Fruit fly (Drosophila melanogaster) whole organism, prepupa: ENCODE measurements around the gene Tmf.

ENCODE experiments used
- CG10631 ChIP-seq: fragments of 200-800 bp; sonication (Bioruptor generic); optimal IDR thresholded peaks from 2 replicates; lab custom pipeline; 2016; ENCODE audit warnings: missing biosample characterization, missing genetic modification characterization
- CG11294 ChIP-seq: fragments of 200-800 bp; sonication (Bioruptor generic); IDR thresholded peaks from 2 replicates; pipeline ENCODE4 v1.3.6; 2022; ENCODE audit warnings: missing biosample characterization, missing genetic modification characterization
- CG11762 ChIP-seq: fragments of 200-800 bp; sonication (Bioruptor generic); optimal IDR thresholded peaks from 3 replicates; lab custom pipeline; 2016; ENCODE audit warnings: missing biosample characterization, missing genetic modification characterization; ENCODE audit not compliant: insufficient read depth
- CG1621 ChIP-seq: fragments of 200-800 bp; sonication (Bioruptor generic); optimal IDR thresholded peaks from 3 replicates; lab custom pipeline; 2018; ENCODE audit warnings: missing biosample characterization, mild to moderate bottlenecking, missing genetic modification characterization
- CG16779 ChIP-seq: fragments of 200-800 bp; sonication (Bioruptor generic); optimal IDR thresholded peaks from 3 replicates; lab custom pipeline; 2017; ENCODE audit warnings: missing biosample characterization, mild to moderate bottlenecking, missing genetic modification characterization
- CG3032 ChIP-seq: fragments of 200-800 bp; optimal IDR thresholded peaks from 2 replicates; lab custom pipeline; 2019; ENCODE audit warnings: missing biosample characterization, mild to moderate bottlenecking, missing genetic modification characterization, moderate library complexity
- CG32006 ChIP-seq: fragments of 200-800 bp; sonication (Bioruptor generic); optimal IDR thresholded peaks from 3 replicates; lab custom pipeline; 2017; ENCODE audit warnings: missing biosample characterization, mild to moderate bottlenecking, missing genetic modification characterization
- CG34406 ChIP-seq: fragments of 200-800 bp; sonication (Bioruptor generic); optimal IDR thresholded peaks from 3 replicates; lab custom pipeline; 2016; ENCODE audit warnings: missing biosample characterization, missing genetic modification characterization
- CG4318 ChIP-seq: fragments of 200-800 bp; sonication (Bioruptor generic); optimal IDR thresholded peaks from 3 replicates; lab custom pipeline; 2017; ENCODE audit warnings: missing biosample characterization, mild to moderate bottlenecking, missing genetic modification characterization
- CG6163 ChIP-seq: fragments of 200-800 bp; sonication (Bioruptor generic); IDR thresholded peaks from 3 replicates; pipeline ENCODE4 v1.3.6; 2022; ENCODE audit warnings: missing biosample characterization, missing genetic modification characterization
- CG6276 ChIP-seq: fragments of 200-800 bp; sonication (Bioruptor generic); optimal IDR thresholded peaks from 2 replicates; lab custom pipeline; 2017; ENCODE audit warnings: missing biosample characterization, mild to moderate bottlenecking, missing genetic modification characterization
- CG6792 ChIP-seq: fragments of 200-800 bp; sonication (Bioruptor generic); optimal IDR thresholded peaks from 3 replicates; lab custom pipeline; 2016; ENCODE audit warnings: missing biosample characterization, missing genetic modification characterization
- CG6808 ChIP-seq: fragments of 200-800 bp; sonication (Bioruptor generic); optimal IDR thresholded peaks from 3 replicates; lab custom pipeline; 2017; ENCODE audit warnings: missing biosample characterization, missing genetic modification characterization, mild to moderate bottlenecking, moderate library complexity, missing genetic modification reagents
- CG6854 ChIP-seq: fragments of 200-800 bp; sonication (Bioruptor generic); optimal IDR thresholded peaks from 2 replicates; lab custom pipeline; 2017; ENCODE audit warnings: missing biosample characterization, mild to moderate bottlenecking, missing genetic modification characterization
- CG7368 ChIP-seq: fragments of 200-800 bp; sonication (Bioruptor generic); optimal IDR thresholded peaks from 3 replicates; lab custom pipeline; 2016; ENCODE audit warnings: missing biosample characterization, missing genetic modification characterization
- CG8119 ChIP-seq: fragments of 200-800 bp; sonication (Bioruptor generic); IDR thresholded peaks from 3 replicates; pipeline ENCODE4 v1.3.6; 2022; ENCODE audit warnings: missing biosample characterization, missing genetic modification characterization
- CG8319 ChIP-seq: fragments of 200-800 bp; sonication (Bioruptor generic); optimal IDR thresholded peaks from 3 replicates; lab custom pipeline; 2016; ENCODE audit warnings: missing biosample characterization, missing genetic modification characterization
- CG8632 ChIP-seq: fragments of 200-800 bp; sonication (Bioruptor generic); optimal IDR thresholded peaks from 3 replicates; lab custom pipeline; 2016; ENCODE audit warnings: missing biosample characterization, missing genetic modification characterization
- CG9139 ChIP-seq: fragments of 200-800 bp; sonication (Bioruptor generic); optimal IDR thresholded peaks from 3 replicates; lab custom pipeline; 2017; ENCODE audit warnings: missing biosample characterization, mild to moderate bottlenecking, missing genetic modification characterization
- Eip75B ChIP-seq: fragments of 200-800 bp; sonication (Bioruptor generic); optimal IDR thresholded peaks from 3 replicates; lab custom pipeline; 2016; ENCODE audit warnings: missing biosample characterization, missing genetic modification characterization
- Eip78C ChIP-seq: fragments of 200-800 bp; sonication (Bioruptor generic); peaks from one replicate; lab custom pipeline; 2016; ENCODE audit warnings: missing biosample characterization, missing genetic modification characterization
- Eip93F ChIP-seq: fragments of 200-800 bp; sonication (Bioruptor generic); optimal IDR thresholded peaks from 2 replicates; lab custom pipeline; 2016; ENCODE audit warnings: missing biosample characterization, mild to moderate bottlenecking, missing genetic modification characterization
- Ets21C ChIP-seq: fragments of 200-800 bp; sonication (Bioruptor generic); optimal IDR thresholded peaks from 3 replicates; lab custom pipeline; 2016; ENCODE audit warnings: missing biosample characterization, missing genetic modification characterization
- Ets96B ChIP-seq: fragments of 200-800 bp; optimal IDR thresholded peaks from 2 replicates; lab custom pipeline; 2019; ENCODE audit warnings: missing biosample characterization, mild to moderate bottlenecking, missing genetic modification characterization, moderate library complexity
- Gug ChIP-seq: fragments of 200-800 bp; sonication (Bioruptor generic); IDR thresholded peaks from 2 replicates; pipeline ENCODE4 v1.3.6; 2022; ENCODE audit warnings: missing biosample characterization, missing genetic modification characterization
- Hr38 ChIP-seq: sonication (Bioruptor generic); optimal IDR thresholded peaks from 2 replicates; lab custom pipeline; 2016; ENCODE audit warnings: missing biosample characterization, missing genetic modification characterization
- Hr39 ChIP-seq: fragments of 200-800 bp; sonication (Bioruptor generic); optimal IDR thresholded peaks from 2 replicates; lab custom pipeline; 2016; ENCODE audit warnings: missing biosample characterization, missing genetic modification characterization
- Hr4 ChIP-seq: fragments of 200-800 bp; sonication (Bioruptor generic); optimal IDR thresholded peaks from 3 replicates; lab custom pipeline; 2016; ENCODE audit warnings: missing biosample characterization, missing genetic modification characterization
- Lpt ChIP-seq: fragments of 200-800 bp; sonication (Bioruptor generic); optimal IDR thresholded peaks from 3 replicates; lab custom pipeline; 2016; ENCODE audit warnings: missing biosample characterization, missing genetic modification characterization
- OdsH ChIP-seq: fragments of 200-800 bp; sonication (Bioruptor generic); optimal IDR thresholded peaks from 3 replicates; lab custom pipeline; 2016; ENCODE audit warnings: missing biosample characterization, missing genetic modification characterization
- Smox ChIP-seq: fragments of 200-800 bp; sonication (Bioruptor generic); optimal IDR thresholded peaks from 3 replicates; lab custom pipeline; 2016; ENCODE audit warnings: missing biosample characterization, missing genetic modification characterization
- Sox102F ChIP-seq: fragments of 200-800 bp; sonication (Bioruptor generic); optimal IDR thresholded peaks from 2 replicates; lab custom pipeline; 2016; ENCODE audit warnings: missing biosample characterization, mild to moderate bottlenecking, missing genetic modification characterization
- Sox14 ChIP-seq: fragments of 200-800 bp; sonication (Bioruptor generic); optimal IDR thresholded peaks from 3 replicates; lab custom pipeline; 2016; ENCODE audit warnings: missing biosample characterization, missing genetic modification characterization
- Sox15 ChIP-seq: fragments of 200-800 bp; sonication (Bioruptor generic); optimal IDR thresholded peaks from 3 replicates; lab custom pipeline; 2016; ENCODE audit warnings: missing biosample characterization, missing genetic modification characterization
- achi ChIP-seq: fragments of 200-800 bp; sonication (Bioruptor generic); optimal IDR thresholded peaks from 3 replicates; lab custom pipeline; 2016; ENCODE audit warnings: missing biosample characterization, missing genetic modification characterization
- acj6 ChIP-seq: fragments of 200-800 bp; sonication (Bioruptor generic); optimal IDR thresholded peaks from 3 replicates; lab custom pipeline; 2016; ENCODE audit warnings: missing biosample characterization, missing genetic modification characterization
- cyc ChIP-seq: fragments of 200-800 bp; sonication (Bioruptor generic); optimal IDR thresholded peaks from 3 replicates; lab custom pipeline; 2016; ENCODE audit warnings: missing biosample characterization, missing genetic modification characterization
- dac ChIP-seq: fragments of 200-800 bp; sonication (Bioruptor generic); optimal IDR thresholded peaks from 2 replicates; lab custom pipeline; 2017; ENCODE audit warnings: missing biosample characterization, mild to moderate bottlenecking, missing genetic modification characterization
- dsx ChIP-seq: fragments of 200-800 bp; optimal IDR thresholded peaks from 3 replicates; lab custom pipeline; 2019; ENCODE audit warnings: missing biosample characterization, mild to moderate bottlenecking, missing genetic modification characterization, moderate library complexity; ENCODE audit not compliant: poor library complexity, severe bottlenecking
- esn ChIP-seq: fragments of 200-800 bp; sonication (Bioruptor generic); optimal IDR thresholded peaks from 2 replicates; lab custom pipeline; 2016; ENCODE audit warnings: missing biosample characterization, mild to moderate bottlenecking, missing genetic modification characterization, moderate library complexity
- fd59A ChIP-seq: fragments of 200-800 bp; sonication (Bioruptor generic); optimal IDR thresholded peaks from 2 replicates; lab custom pipeline; 2017; ENCODE audit warnings: missing biosample characterization, mild to moderate bottlenecking, missing genetic modification characterization, missing genetic modification reagents
- fkh ChIP-seq: fragments of 200-800 bp; sonication (Bioruptor generic); optimal IDR thresholded peaks from 3 replicates; lab custom pipeline; 2017; ENCODE audit warnings: missing biosample characterization, mild to moderate bottlenecking, missing genetic modification characterization, moderate library complexity
- lz ChIP-seq: fragments of 200-800 bp; sonication (Bioruptor generic); optimal IDR thresholded peaks from 3 replicates; lab custom pipeline; 2016; ENCODE audit warnings: missing biosample characterization, missing genetic modification characterization
- net ChIP-seq: fragments of 200-800 bp; sonication (Bioruptor generic); optimal IDR thresholded peaks from 3 replicates; lab custom pipeline; 2016; ENCODE audit warnings: missing biosample characterization, missing genetic modification characterization
- pdm3 ChIP-seq: fragments of 200-800 bp; sonication (Bioruptor generic); optimal IDR thresholded peaks from 3 replicates; lab custom pipeline; 2016; ENCODE audit warnings: missing biosample characterization, missing genetic modification characterization
- salr ChIP-seq, 2 experiments: fragments of 200-800 bp; sonication (Bioruptor generic); optimal IDR thresholded peaks; 3 replicates each; lab custom pipeline; 2016 to 2018; ENCODE audit warnings: missing biosample characterization in 2 of 2, missing genetic modification characterization in 2 of 2, mild to moderate bottlenecking in 1 of 2
- spab ChIP-seq: fragments of 200-800 bp; sonication (Bioruptor generic); optimal IDR thresholded peaks from 2 replicates; lab custom pipeline; 2017; ENCODE audit warnings: missing biosample characterization, mild to moderate bottlenecking, missing genetic modification characterization, missing genetic modification reagents
- ss ChIP-seq, 2 experiments: fragments of 200-800 bp; sonication (Bioruptor generic); optimal IDR thresholded peaks; 2 replicates in 1 of 2; 3 replicates in 1 of 2; lab custom pipeline; 2017 to 2018; ENCODE audit warnings: mild to moderate bottlenecking in 2 of 2, missing biosample characterization in 2 of 2, missing genetic modification characterization in 2 of 2, moderate library complexity in 1 of 2
- svp ChIP-seq: fragments of 200-800 bp; sonication (Bioruptor generic); peaks from one replicate; lab custom pipeline; 2016; ENCODE audit warnings: missing biosample characterization, missing genetic modification characterization
- topi ChIP-seq: fragments of 200-800 bp; sonication (Bioruptor generic); optimal IDR thresholded peaks from 3 replicates; lab custom pipeline; 2016; ENCODE audit warnings: missing biosample characterization, missing genetic modification characterization
- vri ChIP-seq: fragments of 200-800 bp; sonication (Bioruptor generic); optimal IDR thresholded peaks from 3 replicates; lab custom pipeline; 2016; ENCODE audit warnings: missing biosample characterization, mild to moderate bottlenecking, missing genetic modification characterization

The Tmf gene

DNA sequence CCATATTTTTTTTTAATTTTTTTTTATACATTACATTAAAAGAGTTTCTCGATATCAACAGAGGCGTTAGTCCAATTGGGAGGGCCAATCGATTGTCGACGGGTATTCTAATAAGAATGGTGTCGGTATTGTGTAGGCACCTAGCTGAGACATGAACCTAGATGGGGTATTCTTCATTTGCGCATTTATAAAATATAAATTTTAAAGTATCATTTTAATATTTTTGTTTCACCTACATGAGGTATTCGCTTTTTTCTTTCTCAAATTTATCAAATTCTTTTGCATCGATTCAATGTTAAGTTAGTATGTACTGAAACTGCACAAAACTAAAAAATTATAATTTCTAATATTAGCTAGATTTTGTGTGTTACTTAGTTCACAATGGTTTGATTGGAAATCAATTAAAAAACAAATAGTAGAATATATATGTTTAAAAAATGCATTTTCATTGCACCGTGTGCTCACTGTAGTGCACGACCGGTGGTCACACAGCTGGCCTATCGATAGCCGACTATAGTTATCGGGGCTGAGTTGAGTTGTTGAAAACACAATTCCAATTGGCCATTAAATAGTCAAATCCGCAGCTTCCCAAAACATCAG, at the start of gene Tmf, which contains the start of gene CG14435:
TSS of gene Tmf (plus strand) at position 501 of the 600 bp plus-strand sequence.
TSS of gene CG14435 (minus strand) at position 81 of the 600 bp plus-strand sequence.
- TF ChIP-seq CG34406 (GFP tag; lab: Kevin White, UChicago) (peak; percentile 76), CG10631 (GFP tag; lab: Kevin White, UChicago) (peak; percentile 85), CG4318 (peak; percentile 73), Lpt (GFP tag; lab: Kevin White, UChicago) (peak; percentile 63), CG9139 (GFP tag; lab: Kevin White, UChicago) (no peak), net (GFP tag; lab: Kevin White, UChicago) (peak; percentile 60), Hr4 (peak; percentile 81), achi (peak; percentile 75), acj6 (GFP tag; lab: Kevin White, UChicago) (peak; percentile 78), CG8632 (GFP tag; lab: Kevin White, UChicago) (peak; percentile 73), CG32006 (GFP tag; lab: Kevin White, UChicago) (peak; percentile 83), CG3032 (peak; percentile 78), CG6276 (no peak), topi (GFP tag; lab: Kevin White, UChicago) (peak; percentile 73), Eip78C (peak; percentile 90), fkh (GFP tag; lab: Kevin White, UChicago) (peak; percentile 56), vri (GFP tag; lab: Kevin White, UChicago) (no peak), lz (GFP tag; lab: Kevin White, UChicago) (peak; percentile 81), cyc (GFP tag; lab: Kevin White, UChicago) (peak; percentile 70), svp (GFP tag; lab: Kevin White, UChicago) (peak; percentile 89), Eip75B (GFP tag; lab: Kevin White, UChicago) (peak; percentile 72), CG7368 (GFP tag; lab: Kevin White, UChicago) (peak; percentile 31), CG11294 (GFP tag; lab: Robert Waterston, UW) (peak; percentile 62; the same call in 1 of the 2 replicates), CG6163 (GFP tag; lab: Robert Waterston, UW) (peak; percentile 85), ss (GFP tag; optimal IDR thresholded peaks at IDR 0.05; lab: Kevin White, UChicago) (peak; percentile 35 to 54), Hr39 (peak; percentile 68), CG6792 (GFP tag; lab: Kevin White, UChicago) (peak; percentile 63), CG8119 (GFP tag; lab: Robert Waterston, UW) (peak; percentile 77), OdsH (GFP tag; lab: Kevin White, UChicago) (peak; percentile 78), salr (GFP tag; optimal IDR thresholded peaks at IDR 0.05; lab: Kevin White, UChicago) (peak; percentile 23 to 64), CG16779 (tag; lab: Kevin White, UChicago) (no peak), spab (GFP tag; lab: Kevin White, UChicago) (peak; percentile 38), Hr38 (GFP tag; lab: Kevin White, UChicago) (no peak), esn (GFP tag; lab: Kevin White, UChicago) (peak; percentile 83), Smox (GFP tag; lab: Kevin White, UChicago) (peak; percentile 62), Ets21C (GFP tag; lab: Kevin White, UChicago) (peak; percentile 66), fd59A (peak; percentile 59), Sox15 (GFP tag; lab: Kevin White, UChicago) (peak; percentile 69), Eip93F (GFP tag; lab: Kevin White, UChicago) (peak; percentile 51), CG11762 (GFP tag; lab: Kevin White, UChicago) (peak; percentile 53), dsx (peak; percentile 69), dac (GFP tag; lab: Kevin White, UChicago) (peak; percentile 48), Ets96B (tag; lab: Kevin White, UChicago) (peak; percentile 76), CG6808 (GFP tag; lab: Kevin White, UChicago) (peak; percentile 65), Sox102F (GFP tag; lab: Kevin White, UChicago) (peak; percentile 63), Gug (peak; percentile 72), pdm3 (peak; percentile 79), CG6854 (GFP tag; lab: Kevin White, UChicago) (peak; percentile 14), CG8319 (GFP tag; lab: Kevin White, UChicago) (peak; percentile 22), Sox14 (peak; percentile 68), CG1621 (tag; lab: Kevin White, UChicago) (peak; percentile 20)
